Fruit fly (Drosophila melanogaster): ENCODE measurements around the gene CG15282.

The CG15282 gene

dm6 chr2L:14744121-14744520 is 31.9 kb downstream of the CG15282 start, which contains the start of gene CG42681:
TSS of gene CG42681 (plus strand) at chr2L:14744421.
- TF ChIP-seq CG14655 (GFP tag; optimal IDR thresholded peaks at IDR 0.05) (no peak), Pif1A (GFP tag; optimal IDR thresholded peaks at IDR 0.05) (no peak), CG10348 (GFP tag; IDR thresholded peaks at IDR 0.05) (no peak), CG32121 (GFP tag; IDR thresholded peaks at IDR 0.05) (no peak), rn (GFP tag; IDR thresholded peaks at IDR 0.05) (no peak), fd96Ca (GFP tag; IDR thresholded peaks at IDR 0.05) (no peak), CG8159 (tag; optimal IDR thresholded peaks at IDR 0.05) (no peak), CG13204 (GFP tag; optimal IDR thresholded peaks at IDR 0.05) (no peak), CG17806 (tag; optimal IDR thresholded peaks at IDR 0.05) (no peak), EcR (GFP tag; optimal IDR thresholded peaks at IDR 0.05) (no peak), D1 (tag; optimal IDR thresholded peaks at IDR 0.05) (no peak), CG4496 (GFP tag; IDR thresholded peaks at IDR 0.05) (no peak), Ets98B (GFP tag; IDR thresholded peaks at IDR 0.05) (no peak), CG15710 (tag; optimal IDR thresholded peaks at IDR 0.05) (no peak)

- no peak for TF ChIP-seq Pif1B (GFP tag; optimal IDR thresholded peaks at IDR 0.05)
- no peak for TF ChIP-seq Ets98B (GFP tag; IDR thresholded peaks at IDR 0.05)
- no peak for TF ChIP-seq CG34367 (tag; optimal IDR thresholded peaks at IDR 0.05)
- TF ChIP-seq CG15710 (tag; optimal IDR thresholded peaks at IDR 0.05): no peak
- TF ChIP-seq CG12605 (GFP tag; IDR thresholded peaks at IDR 0.05): no peak
- TF ChIP-seq CG32121 (GFP tag; IDR thresholded peaks at IDR 0.05): no peak
- TF ChIP-seq CG10348 (GFP tag; IDR thresholded peaks at IDR 0.05): no peak
- no peak for TF ChIP-seq CG13204 (GFP tag; optimal IDR thresholded peaks at IDR 0.05)
- no peak for TF ChIP-seq CG4496 (GFP tag; IDR thresholded peaks at IDR 0.05)
- no peak for TF ChIP-seq Snoo (tag; optimal IDR thresholded peaks at IDR 0.05)
- no peak for TF ChIP-seq CG8301 (tag; optimal IDR thresholded peaks at IDR 0.05)
- TF ChIP-seq Pif1A (GFP tag; optimal IDR thresholded peaks at IDR 0.05): no peak
- TF ChIP-seq CG17806 (tag; optimal IDR thresholded peaks at IDR 0.05): no peak
- no peak for TF ChIP-seq fd96Ca (GFP tag; IDR thresholded peaks at IDR 0.05)
- no peak for TF ChIP-seq CG9948 (tag; optimal IDR thresholded peaks at IDR 0.05)
- no peak for TF ChIP-seq CG14655 (GFP tag; optimal IDR thresholded peaks at IDR 0.05)
- no peak for TF ChIP-seq D1 (tag; optimal IDR thresholded peaks at IDR 0.05)
- TF ChIP-seq EcR (GFP tag; optimal IDR thresholded peaks at IDR 0.05): no peak
- no peak for TF ChIP-seq gl (tag; optimal IDR thresholded peaks at IDR 0.05)
Measured at dm6 chr2L:14745068-14745467, 32.8 kb downstream of the CG15282 start, which contains the start of gene CG42587. TSS of gene CG42587 (minus strand) at chr2L:14745210.

- TF ChIP-seq Ets98B (GFP tag; IDR thresholded peaks at IDR 0.05): no peak
- TF ChIP-seq D1 (tag; optimal IDR thresholded peaks at IDR 0.05): no peak
- no peak for TF ChIP-seq CG32121 (GFP tag; IDR thresholded peaks at IDR 0.05)
- TF ChIP-seq CG8301 (tag; optimal IDR thresholded peaks at IDR 0.05): no peak
- TF ChIP-seq CG34367 (tag; optimal IDR thresholded peaks at IDR 0.05): no peak
- TF ChIP-seq fd96Ca (GFP tag; IDR thresholded peaks at IDR 0.05): no peak
- no peak for TF ChIP-seq CG4496 (GFP tag; IDR thresholded peaks at IDR 0.05)
- no peak for TF ChIP-seq Pif1B (GFP tag; optimal IDR thresholded peaks at IDR 0.05)
- no peak for TF ChIP-seq CG17806 (tag; optimal IDR thresholded peaks at IDR 0.05)
- no peak for TF ChIP-seq CG10348 (GFP tag; IDR thresholded peaks at IDR 0.05)
- TF ChIP-seq CG9948 (tag; optimal IDR thresholded peaks at IDR 0.05): no peak
- TF ChIP-seq CG13204 (GFP tag; optimal IDR thresholded peaks at IDR 0.05): no peak
- no peak for TF ChIP-seq CG15710 (tag; optimal IDR thresholded peaks at IDR 0.05)
Measured at dm6 chr2L:14746068-14746467, 33.8 kb downstream of the CG15282 start.

- TF ChIP-seq CG8159 (tag; optimal IDR thresholded peaks at IDR 0.05) (no peak), CG32121 (GFP tag; IDR thresholded peaks at IDR 0.05) (no peak), CG17806 (tag; optimal IDR thresholded peaks at IDR 0.05) (no peak), Pif1B (GFP tag; optimal IDR thresholded peaks at IDR 0.05) (no peak), CG12605 (GFP tag; IDR thresholded peaks at IDR 0.05) (no peak), D1 (tag; optimal IDR thresholded peaks at IDR 0.05) (no peak), CG9948 (tag; optimal IDR thresholded peaks at IDR 0.05) (no peak), CG10348 (GFP tag; IDR thresholded peaks at IDR 0.05) (no peak), gl (tag; optimal IDR thresholded peaks at IDR 0.05) (no peak), fd96Ca (GFP tag; IDR thresholded peaks at IDR 0.05) (no peak), CG8301 (tag; optimal IDR thresholded peaks at IDR 0.05) (no peak), CG15710 (tag; optimal IDR thresholded peaks at IDR 0.05) (no peak), rn (GFP tag; IDR thresholded peaks at IDR 0.05) (no peak), CG34367 (tag; optimal IDR thresholded peaks at IDR 0.05) (no peak), EcR (GFP tag; optimal IDR thresholded peaks at IDR 0.05) (no peak), CG4496 (GFP tag; IDR thresholded peaks at IDR 0.05) (no peak)
Measured at dm6 chr2L:14760467-14760866, 48.2 kb downstream of the CG15282 start, which contains the start of gene CG4691. TSS of gene CG4691 (plus strand) at chr2L:14760767.

- TF ChIP-seq CG13204 (GFP tag; optimal IDR thresholded peaks at IDR 0.05) (no peak), Snoo (tag; optimal IDR thresholded peaks at IDR 0.05) (no peak), CG32121 (GFP tag; IDR thresholded peaks at IDR 0.05) (no peak), CG34367 (tag; optimal IDR thresholded peaks at IDR 0.05) (no peak), fd96Ca (GFP tag; IDR thresholded peaks at IDR 0.05) (no peak), Ets98B (GFP tag; IDR thresholded peaks at IDR 0.05) (no peak), CG12605 (GFP tag; IDR thresholded peaks at IDR 0.05) (no peak), CG8159 (tag; optimal IDR thresholded peaks at IDR 0.05) (no peak), Pif1A (GFP tag; optimal IDR thresholded peaks at IDR 0.05) (no peak), EcR (GFP tag; optimal IDR thresholded peaks at IDR 0.05) (no peak), CG14655 (GFP tag; optimal IDR thresholded peaks at IDR 0.05) (no peak), CG10348 (GFP tag; IDR thresholded peaks at IDR 0.05) (no peak), CG4496 (GFP tag; IDR thresholded peaks at IDR 0.05) (no peak)
Measured at dm6 chr2L:14762465-14762864, 50.2 kb downstream of the CG15282 start, which contains the start of gene CSN1a. TSS of gene CSN1a (plus strand) at chr2L:14762765.

Measured in whole organism, pupa.